Worm (Caenorhabditis elegans) whole organism, late embryonic: ENCODE measurements around the gene F56D6.13.

Source experiments
- C08G9.2 ChIP-seq: sonication (generic microtip); optimal IDR thresholded peaks from 2 replicates; lab custom pipeline; 2016; ENCODE audit warnings: mild to moderate bottlenecking, missing genetic modification characterization, moderate library complexity, missing compliant biosample characterization
- C38D4.7 ChIP-seq: fragments of 200-800 bp; sonication (Bioruptor generic); optimal IDR thresholded peaks from 2 replicates; lab custom pipeline; 2018; ENCODE audit warnings: mild to moderate bottlenecking, missing genetic modification characterization, moderate library complexity, missing compliant biosample characterization
- F13H6.1 ChIP-seq: sonication (generic microtip); optimal IDR thresholded peaks from 2 replicates; lab custom pipeline; 2016; ENCODE audit warnings: missing genetic modification characterization, missing compliant biosample characterization
- T23F11.4 ChIP-seq: fragments of 200-800 bp; sonication (Bioruptor generic); optimal IDR thresholded peaks from 2 replicates; lab custom pipeline; 2018; ENCODE audit warnings: mild to moderate bottlenecking, missing genetic modification characterization, missing compliant biosample characterization
- Y22D7AL.16 ChIP-seq: sonication (generic microtip); optimal IDR thresholded peaks from 2 replicates; lab custom pipeline; 2016; ENCODE audit warnings: missing genetic modification characterization, missing compliant biosample characterization
- ama-1 ChIP-seq: fragments of 150-350 bp; optimal IDR thresholded peaks from 2 replicates; lab custom pipeline; 2014
- ceh-18 ChIP-seq: sonication (generic microtip); optimal IDR thresholded peaks from 2 replicates; lab custom pipeline; 2016; ENCODE audit warnings: missing genetic modification characterization, missing compliant biosample characterization
- ceh-19 ChIP-seq: fragments of 200-800 bp; sonication (Bioruptor generic); optimal IDR thresholded peaks from 2 replicates; lab custom pipeline; 2018; ENCODE audit warnings: mild to moderate bottlenecking, missing genetic modification characterization, missing compliant biosample characterization
- ceh-2 ChIP-seq: sonication (generic microtip); optimal IDR thresholded peaks from 2 replicates; lab custom pipeline; 2016; ENCODE audit warnings: missing genotype, missing genetic modification characterization, missing compliant biosample characterization
- ceh-30 ChIP-seq: fragments of 150-350 bp; optimal IDR thresholded peaks from 2 replicates; lab custom pipeline; 2014; ENCODE audit warnings: missing biosample characterization, missing genetic modification characterization
- ceh-31 ChIP-seq: sonication (generic microtip); optimal IDR thresholded peaks from 2 replicates; lab custom pipeline; 2016; ENCODE audit warnings: missing genetic modification characterization, missing compliant biosample characterization
- ceh-34 ChIP-seq: sonication (generic microtip); optimal IDR thresholded peaks from 2 replicates; lab custom pipeline; 2016; ENCODE audit warnings: mild to moderate bottlenecking, missing genetic modification characterization, missing compliant biosample characterization
- ceh-6 ChIP-seq: fragments of 200-800 bp; sonication (Bioruptor generic); optimal IDR thresholded peaks from 2 replicates; lab custom pipeline; 2018; ENCODE audit warnings: mild to moderate bottlenecking, missing genetic modification characterization, missing compliant biosample characterization
- ceh-9 ChIP-seq: sonication (generic microtip); optimal IDR thresholded peaks from 2 replicates; lab custom pipeline; 2016; ENCODE audit warnings: mild to moderate bottlenecking, missing genetic modification characterization, inconsistent platforms, missing compliant biosample characterization
- dmd-4 ChIP-seq: sonication (generic microtip); optimal IDR thresholded peaks from 2 replicates; lab custom pipeline; 2016; ENCODE audit warnings: borderline replicate concordance, missing genetic modification characterization, missing compliant biosample characterization
- dve-1 ChIP-seq: sonication (generic microtip); optimal IDR thresholded peaks from 2 replicates; lab custom pipeline; 2017; ENCODE audit warnings: antibody characterized with exemption, mild to moderate bottlenecking, missing genetic modification characterization, missing compliant biosample characterization
- elt-2 ChIP-seq: sonication (generic microtip); optimal IDR thresholded peaks from 2 replicates; lab custom pipeline; 2016; ENCODE audit warnings: missing genetic modification reagents, missing genetic modification characterization, missing compliant biosample characterization
- elt-4 ChIP-seq: sonication (generic microtip); optimal IDR thresholded peaks from 2 replicates; lab custom pipeline; 2016; ENCODE audit warnings: missing genetic modification characterization, missing compliant biosample characterization
- ets-4 ChIP-seq: sonication (generic microtip); optimal IDR thresholded peaks from 2 replicates; lab custom pipeline; 2016; ENCODE audit warnings: missing genetic modification characterization, missing compliant biosample characterization
- hlh-13 ChIP-seq: fragments of 200-800 bp; sonication (Bioruptor generic); optimal IDR thresholded peaks from 2 replicates; lab custom pipeline; 2018; ENCODE audit warnings: mild to moderate bottlenecking, missing genetic modification characterization, missing compliant biosample characterization
- hlh-30 ChIP-seq: sonication (generic microtip); optimal IDR thresholded peaks from 2 replicates; lab custom pipeline; 2017; ENCODE audit warnings: antibody characterized with exemption, missing genetic modification characterization, missing compliant biosample characterization; ENCODE audit not compliant: insufficient read depth
- hlh-6 ChIP-seq: sonication (generic microtip); optimal IDR thresholded peaks from 2 replicates; lab custom pipeline; 2016; ENCODE audit warnings: missing genotype, missing genetic modification characterization, missing compliant biosample characterization
- nhr-11 ChIP-seq: fragments of 150-350 bp; optimal IDR thresholded peaks from 2 replicates; lab custom pipeline; 2014; ENCODE audit warnings: missing biosample characterization, missing genetic modification characterization
- npax-4 ChIP-seq: sonication (generic microtip); optimal IDR thresholded peaks from 2 replicates; lab custom pipeline; 2016; ENCODE audit warnings: missing genetic modification characterization, missing compliant biosample characterization
- odd-2 ChIP-seq: sonication (generic microtip); optimal IDR thresholded peaks from 2 replicates; lab custom pipeline; 2017; ENCODE audit warnings: antibody characterized with exemption, mild to moderate bottlenecking, missing genetic modification characterization, missing compliant biosample characterization
- pat-9 ChIP-seq: fragments of 200-800 bp; sonication (Bioruptor generic); optimal IDR thresholded peaks from 2 replicates; lab custom pipeline; 2018; ENCODE audit warnings: mild to moderate bottlenecking, missing genetic modification characterization, moderate library complexity, missing compliant biosample characterization
- pha-4 ChIP-seq: fragments of 150-350 bp; optimal IDR thresholded peaks from 2 replicates; lab custom pipeline; 2018; ENCODE audit warnings: missing biosample characterization, missing genetic modification reagents, missing genetic modification characterization
- pros-1 ChIP-seq: fragments of 150-350 bp; optimal IDR thresholded peaks from 2 replicates; lab custom pipeline; 2014; ENCODE audit warnings: missing biosample characterization, missing genetic modification reagents, missing genetic modification characterization
- rnt-1 ChIP-seq: sonication (generic microtip); optimal IDR thresholded peaks from 2 replicates; lab custom pipeline; 2016; ENCODE audit warnings: missing genetic modification characterization, missing compliant biosample characterization
- sox-2 ChIP-seq: fragments of 200-800 bp; sonication (Bioruptor generic); IDR thresholded peaks from 2 replicates; pipeline ENCODE4 v1.3.6; 2022; ENCODE audit warnings: missing genetic modification reagents, missing genetic modification characterization, missing compliant biosample characterization
- sox-4 ChIP-seq: sonication (generic microtip); optimal IDR thresholded peaks from 2 replicates; lab custom pipeline; 2017; ENCODE audit warnings: mild to moderate bottlenecking, missing genetic modification characterization, inconsistent platforms, missing compliant biosample characterization
- syd-9 ChIP-seq: sonication (generic microtip); optimal IDR thresholded peaks from 2 replicates; lab custom pipeline; 2016; ENCODE audit warnings: mild to moderate bottlenecking, missing genetic modification characterization, moderate library complexity, missing compliant biosample characterization
- unc-55 ChIP-seq: sonication (generic microtip); optimal IDR thresholded peaks from 2 replicates; lab custom pipeline; 2017; ENCODE audit warnings: missing biosample characterization, missing genetic modification reagents, missing genetic modification characterization
- zip-5 ChIP-seq: sonication (generic microtip); optimal IDR thresholded peaks from 2 replicates; lab custom pipeline; 2016; ENCODE audit warnings: missing genetic modification characterization, missing compliant biosample characterization

F56D6.13 gene

DNA sequence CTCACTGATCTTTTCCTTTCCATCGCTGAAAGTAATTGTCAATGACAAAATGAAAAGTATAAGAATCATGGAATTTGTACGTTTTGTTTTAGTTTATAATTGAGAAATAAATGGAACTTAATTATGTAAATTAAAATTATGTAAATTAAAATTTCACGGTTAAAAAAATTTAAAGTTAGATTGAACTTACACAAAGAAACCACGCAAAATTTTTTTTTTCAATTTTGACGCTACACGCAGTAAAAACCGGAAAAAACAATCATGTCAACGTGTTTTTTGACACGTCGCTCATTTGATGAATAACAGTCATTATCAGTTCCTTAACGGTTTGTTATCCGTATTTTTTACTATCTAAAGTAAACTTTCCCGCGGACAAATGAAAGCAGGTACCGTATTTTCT, 28.1 kb upstream of the F56D6.13 start, which contains the start of the genes F37C4.8 and oac-23:
TSS of gene F37C4.8 (minus strand) at position 101 of the 400 bp plus-strand sequence.
TSS of gene oac-23 (plus strand) at position 323 of the 400 bp plus-strand sequence.
- TF ChIP-seq pros-1 (no peak), ceh-19 (GFP tag; lab: Kevin White, UChicago) (no peak), pha-4 (tag; lab: Kevin White, UChicago) (no peak), elt-2 (tag; lab: Kevin White, UChicago) (no peak), sox-4 (tag; lab: Kevin White, UChicago) (no peak)

DNA sequence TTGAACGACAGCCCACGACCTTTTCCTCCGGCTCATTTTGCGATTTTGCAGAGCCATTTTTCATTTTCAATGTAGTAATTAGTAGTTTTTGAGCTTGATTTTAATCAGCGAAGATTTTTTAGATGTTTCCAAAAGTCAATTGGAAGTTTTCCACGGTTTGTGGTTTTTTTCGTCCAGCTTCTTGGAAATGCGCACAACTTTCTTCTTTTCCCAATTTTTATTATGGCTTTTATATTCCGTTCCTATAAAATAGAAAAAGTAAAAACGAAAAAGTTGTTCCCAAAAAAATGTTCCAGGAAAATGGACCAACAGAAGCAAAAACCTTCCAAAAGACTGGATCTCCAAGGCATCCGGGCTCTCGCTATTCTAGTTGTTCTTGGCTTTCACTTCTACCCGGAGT, 23.8 kb upstream of the F56D6.13 start, which contains the start of gene oac-22:
TSS of gene oac-22 (plus strand) at position 301 of the 400 bp plus-strand sequence.
- TF ChIP-seq ceh-18 (tag; lab: Kevin White, UChicago) (no peak), ceh-34 (tag; lab: Kevin White, UChicago) (no peak), pat-9 (tag; lab: Kevin White, UChicago) (no peak), hlh-30 (tag; lab: Kevin White, UChicago) (no peak), syd-9 (tag; lab: Kevin White, UChicago) (no peak)

DNA sequence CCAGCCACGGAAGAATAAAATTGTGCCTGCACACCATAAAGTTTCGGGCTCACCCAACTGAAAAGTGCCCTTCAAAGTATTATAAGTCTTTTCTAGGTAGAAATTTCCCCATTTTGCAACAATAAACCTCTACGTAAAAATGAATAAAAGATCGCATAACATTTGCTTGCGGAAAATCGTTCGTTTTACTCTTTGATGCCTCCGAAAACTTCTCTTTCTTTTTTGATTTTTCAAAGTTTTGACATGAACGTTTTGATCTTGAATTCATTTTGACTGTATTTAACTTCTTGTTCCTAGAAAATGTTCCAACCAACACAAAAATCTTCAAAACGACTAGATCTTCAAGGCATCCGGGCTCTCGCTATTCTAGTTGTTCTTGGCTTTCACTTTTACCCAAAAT, 20.3 kb upstream of the F56D6.13 start, which contains the start of gene oac-21:
TSS of gene oac-21 (plus strand) at position 301 of the 400 bp plus-strand sequence.
- TF ChIP-seq hlh-30 (tag; lab: Kevin White, UChicago) (no peak), sox-2 (GFP tag; lab: Robert Waterston, UW) (no peak), pros-1 (no peak), Y22D7AL.16 (tag; lab: Kevin White, UChicago) (no peak)

DNA sequence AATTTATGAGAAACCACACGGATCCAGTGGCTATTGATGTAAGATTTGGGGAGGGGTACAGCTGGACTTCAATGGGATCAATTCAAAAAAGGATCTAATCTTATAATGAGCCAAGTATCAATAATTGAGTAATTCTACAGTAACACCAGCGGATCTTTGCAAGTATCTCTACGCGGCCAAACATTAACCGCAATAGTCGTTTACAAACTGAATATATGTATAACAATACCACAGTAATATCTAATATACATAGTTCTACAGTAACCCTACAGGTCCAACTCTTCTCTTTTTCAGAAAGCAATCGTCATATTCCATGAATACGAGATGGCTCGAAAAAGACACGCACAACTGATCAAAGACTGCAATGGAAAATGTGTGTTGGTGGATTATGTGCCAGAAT, 17.2 kb upstream of the F56D6.13 start, which contains the start of gene F56D6.9:
TSS of gene F56D6.9 (plus strand) at position 301 of the 400 bp plus-strand sequence.
- TF ChIP-seq pat-9 (tag; lab: Kevin White, UChicago) = no peak
- TF ChIP-seq ceh-9 = no peak
- TF ChIP-seq Y22D7AL.16 (tag; lab: Kevin White, UChicago) = no peak
- TF ChIP-seq dve-1 (tag; lab: Kevin White, UChicago) = no peak
- no peak for TF ChIP-seq ceh-31 (tag; lab: Kevin White, UChicago)
- no peak for TF ChIP-seq ceh-6 (GFP tag; lab: Kevin White, UChicago)
- TF ChIP-seq odd-2 (tag; lab: Kevin White, UChicago) = no peak
- TF ChIP-seq pros-1 = no peak
- no peak for TF ChIP-seq ets-4 (tag; lab: Kevin White, UChicago)
- TF ChIP-seq rnt-1 = no peak
- TF ChIP-seq hlh-6 (tag; lab: Kevin White, UChicago) = no peak
- TF ChIP-seq sox-4 (tag; lab: Kevin White, UChicago) = no peak
- TF ChIP-seq, all 69 proteins: peak for 0

DNA sequence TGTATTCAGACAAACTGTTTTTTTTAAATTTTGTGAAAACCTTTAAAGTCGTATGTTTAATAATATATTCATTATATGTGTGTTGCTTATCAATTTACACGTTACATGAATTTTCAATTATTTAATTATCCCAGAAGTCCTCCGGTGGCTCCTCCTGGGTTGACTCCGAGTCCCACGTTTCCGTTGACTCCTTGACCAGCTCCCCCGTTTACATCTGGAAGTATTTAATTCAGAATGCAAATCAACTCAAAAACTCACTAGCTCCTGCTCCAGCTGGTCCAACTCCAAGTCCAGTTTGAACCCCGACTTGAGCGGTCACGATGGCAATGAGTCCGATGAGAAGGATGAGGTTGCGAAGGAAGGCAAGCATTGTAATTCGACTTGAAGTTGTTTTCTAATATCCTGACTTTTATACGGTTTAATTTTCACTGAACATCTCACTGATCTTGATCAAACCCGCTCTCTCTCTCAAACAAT, 15.2 kb upstream of the F56D6.13 start, which contains the start of gene F56D6.8:
TSS of gene F56D6.8 (minus strand) at position 427 of the 477 bp plus-strand sequence.
- TF ChIP-seq C38D4.7 (no peak), hlh-13 (GFP tag; lab: Kevin White, UChicago) (no peak), ceh-2 (tag; lab: Kevin White, UChicago) (no peak), pha-4 (tag; lab: Kevin White, UChicago) (no peak), odd-2 (tag; lab: Kevin White, UChicago) (no peak), ama-1 (lab: Kevin White, UChicago) (no peak), npax-4 (no peak), hlh-6 (tag; lab: Kevin White, UChicago) (no peak), F13H6.1 (no peak), C08G9.2 (no peak), syd-9 (tag; lab: Kevin White, UChicago) (no peak)

DNA sequence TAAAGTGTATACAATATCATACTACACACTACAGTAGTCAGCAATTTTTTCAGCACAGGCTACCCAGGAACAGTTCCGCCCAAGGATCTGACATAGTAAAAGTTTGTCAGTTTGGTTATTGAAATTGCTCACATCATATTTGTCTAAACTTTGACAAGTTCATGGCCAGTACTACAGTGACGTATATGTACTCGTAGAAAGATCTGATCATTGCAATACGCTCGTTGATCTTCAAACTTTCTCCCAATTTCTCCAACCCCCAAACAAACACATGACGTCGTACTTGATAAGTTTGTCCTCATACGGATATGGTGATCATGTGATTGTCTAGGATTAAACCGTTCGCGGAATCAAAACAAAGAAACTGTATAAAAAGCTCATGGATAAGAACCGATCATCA, 14.4 kb upstream of the F56D6.13 start, which contains the start of gene dct-8:
TSS of gene dct-8 (plus strand) at position 301 of the 400 bp plus-strand sequence.
- TF ChIP-seq C38D4.7 = no peak
- TF ChIP-seq odd-2 (tag; lab: Kevin White, UChicago) = no peak
- no peak for TF ChIP-seq pha-4 (tag; lab: Kevin White, UChicago)
- no peak for TF ChIP-seq dmd-4
- no peak for TF ChIP-seq zip-5 (tag; lab: Kevin White, UChicago)
- no peak for TF ChIP-seq nhr-11 (tag; lab: Kevin White, UChicago)
- no peak for TF ChIP-seq ceh-31 (tag; lab: Kevin White, UChicago)
- no peak for TF ChIP-seq T23F11.4 (GFP tag; lab: Kevin White, UChicago)
- TF ChIP-seq sox-4 (tag; lab: Kevin White, UChicago) = no peak
- TF ChIP-seq unc-55 (GFP tag; lab: Kevin White, UChicago) = no peak
- no peak for TF ChIP-seq ceh-2 (tag; lab: Kevin White, UChicago)
- no peak for TF ChIP-seq ceh-30
- TF ChIP-seq ceh-18 (tag; lab: Kevin White, UChicago) = no peak
- TF ChIP-seq elt-4 = no peak
- no peak for TF ChIP-seq npax-4
